Fruit fly (Drosophila melanogaster) S2 (cell line): Measurements from ENCODE around the gene CG31344.

Source experiments
- CG8478 ChIP-seq: fragments of >200 bp; optimal IDR thresholded peaks from 2 replicates; lab custom pipeline; 2018
- CTCF ChIP-seq, 2 experiments: fragments of >200 bp; optimal IDR thresholded peaks; 2 replicates each; lab custom pipeline; 2018

DNA sequence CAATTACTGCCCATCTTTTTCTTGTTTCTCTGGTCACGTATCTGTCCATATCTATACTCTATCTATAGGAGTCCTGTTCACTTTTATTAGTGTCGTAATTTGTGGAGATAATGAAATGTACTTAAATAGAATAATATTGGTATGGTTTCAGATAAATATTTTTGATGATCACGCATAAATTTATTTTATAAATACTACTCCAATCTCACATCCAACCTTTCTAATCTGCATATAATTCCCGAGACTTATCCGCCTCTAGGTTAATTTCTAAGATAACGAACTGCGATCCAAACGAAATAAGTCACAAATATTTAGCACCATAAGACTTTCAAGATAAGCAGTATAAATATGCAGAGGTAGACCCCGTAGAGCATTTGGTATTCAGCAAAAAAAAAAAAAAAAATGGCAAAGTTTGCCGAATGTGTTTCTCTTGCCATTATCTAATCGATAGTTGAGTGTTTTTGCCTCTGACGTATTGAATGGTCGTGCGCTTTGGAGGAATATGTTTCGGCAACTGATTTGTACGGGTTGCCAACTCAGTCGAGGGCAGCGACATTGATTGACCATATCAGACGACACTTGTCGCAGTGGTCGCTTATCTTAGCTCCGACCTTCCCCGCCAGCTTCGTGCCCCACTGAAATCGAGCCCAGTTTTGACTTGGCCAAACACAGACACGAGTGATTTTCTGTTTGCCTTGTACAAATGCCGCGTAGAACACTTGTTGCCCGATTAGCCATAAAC, 26.9 kb downstream of the CG31344 start:
- no peak for TF ChIP-seq CG8478 (lab: Kevin White, UChicago)
- TF ChIP-seq CTCF (optimal IDR thresholded peaks at IDR 0.05; lab: Kevin White, UChicago) = no peak
